Fruit fly (Drosophila melanogaster): ENCODE results near the gene CG11638.

Gene CG11638

dm6 chrX:1026511-1026910 lies at the start of gene CG11638, which contains the start of the genes CG32814 and CG3021 (continued):
- no peak for TF ChIP-seq CG2129 (GFP tag; IDR thresholded peaks at IDR 0.05; ENCODE audit: partially characterized antibody)
- TF ChIP-seq bsh (GFP tag; optimal IDR thresholded peaks at IDR 0.05) = peak in 1 of 2 experiments; percentile 36
- TF ChIP-seq Side (GFP tag; optimal IDR thresholded peaks at IDR 0.05) = no peak
- no peak for TF ChIP-seq ken (GFP tag; IDR thresholded peaks at IDR 0.05)
- peak; percentile 59 for TF ChIP-seq E2f2 (GFP tag; IDR thresholded peaks at IDR 0.05)
- TF ChIP-seq lab (GFP tag; optimal IDR thresholded peaks at IDR 0.05) = peak; percentile 39
- no peak for TF ChIP-seq CG1832 (GFP tag; optimal IDR thresholded peaks at IDR 0.05)
- peak; percentile 21 for TF ChIP-seq CG12391 (tag; optimal IDR thresholded peaks at IDR 0.05)
- no peak for TF ChIP-seq Ptx1 (GFP tag; IDR thresholded peaks at IDR 0.05)
- peak; percentile 52; the same call in 1 of the 2 replicates for TF ChIP-seq Bgb (GFP tag; IDR thresholded peaks at IDR 0.05; ENCODE audit: partially characterized antibody)
- no peak for TF ChIP-seq Doc2 (GFP tag; IDR thresholded peaks at IDR 0.05)
- TF ChIP-seq Hr3 (GFP tag; optimal IDR thresholded peaks at IDR 0.05) = no peak
- no peak for TF ChIP-seq NFAT (GFP tag; IDR thresholded peaks at IDR 0.05)
- no peak for TF ChIP-seq ro (GFP tag; IDR thresholded peaks at IDR 0.05)
- TF ChIP-seq pho (GFP tag; optimal IDR thresholded peaks at IDR 0.05) = no peak
- 0 out of 2 replicates have a peak, but pooled peaks have one; percentile 13 for TF ChIP-seq HLH3B (GFP tag; IDR thresholded peaks at IDR 0.05)
- TF ChIP-seq CG34422 (GFP tag; IDR thresholded peaks at IDR 0.05) = no peak; the same call in 2 of the 3 replicates
- no peak for TF ChIP-seq her (GFP tag; optimal IDR thresholded peaks at IDR 0.05)
- TF ChIP-seq klu (GFP tag; IDR thresholded peaks at IDR 0.05) = no peak
- TF ChIP-seq sqz (GFP tag; optimal IDR thresholded peaks at IDR 0.05) = peak; percentile 37
- TF ChIP-seq sima (GFP tag; optimal IDR thresholded peaks at IDR 0.05) = no peak
- TF ChIP-seq CG15514 (GFP tag; optimal IDR thresholded peaks at IDR 0.05) = peak; percentile 78
- TF ChIP-seq gfzf (GFP tag; optimal IDR thresholded peaks at IDR 0.05) = peak; percentile 73
- no peak for TF ChIP-seq hb (GFP tag; IDR thresholded peaks at IDR 0.05; ENCODE audit: partially characterized antibody)
- no peak for TF ChIP-seq p53 (GFP tag; optimal IDR thresholded peaks at IDR 0.05)
- no peak for TF ChIP-seq Xrp1 (GFP tag; IDR thresholded peaks at IDR 0.05)
- TF ChIP-seq sug (tag; optimal IDR thresholded peaks at IDR 0.05) = no peak
- TF ChIP-seq CG34224 (GFP tag; IDR thresholded peaks at IDR 0.05; ENCODE audit: partially characterized antibody) = peak; percentile 42; the same call in 2 of the 3 replicates
- no peak for TF ChIP-seq so (GFP tag; IDR thresholded peaks at IDR 0.05)
- TF ChIP-seq Fer3 (tag; optimal IDR thresholded peaks at IDR 0.05) = no peak
- no peak for TF ChIP-seq jumu (GFP tag; optimal IDR thresholded peaks at IDR 0.05)
- 0 out of 3 replicates have a peak, but pooled peaks have one; percentile 30 for TF ChIP-seq knrl (GFP tag; IDR thresholded peaks at IDR 0.05; ENCODE audit: partially characterized antibody)
- no peak for TF ChIP-seq CG10654 (GFP tag; optimal IDR thresholded peaks at IDR 0.05)
- TF ChIP-seq gro (GFP tag; optimal IDR thresholded peaks at IDR 0.05) = peak; percentile 17
- TF ChIP-seq vvl (GFP tag; IDR thresholded peaks at IDR 0.05) = peak; percentile 21; the same call in 1 of the 2 replicates
- peak; percentile 6 for TF ChIP-seq CG17385 (GFP tag; optimal IDR thresholded peaks at IDR 0.05)
- no peak for TF ChIP-seq CG7372 (GFP tag; IDR thresholded peaks at IDR 0.05)
- no peak for TF ChIP-seq tio (GFP tag; optimal IDR thresholded peaks at IDR 0.05)
- peak; percentile 74 for TF ChIP-seq pzg (GFP tag; optimal IDR thresholded peaks at IDR 0.05)
- no peak for TF ChIP-seq CG11504 (tag; optimal IDR thresholded peaks at IDR 0.05)
- no peak for TF ChIP-seq CG12104 (GFP tag; optimal IDR thresholded peaks at IDR 0.05)
- peak; percentile 23 for TF ChIP-seq CG17912 (GFP tag; optimal IDR thresholded peaks at IDR 0.05)
- no peak for TF ChIP-seq bigmax (GFP tag; optimal IDR thresholded peaks at IDR 0.05)
- TF ChIP-seq eyg (GFP tag; optimal IDR thresholded peaks at IDR 0.05) = no peak
- no peak for TF ChIP-seq Xbp1 (GFP tag; optimal IDR thresholded peaks at IDR 0.05)
- TF ChIP-seq jing (GFP tag; optimal IDR thresholded peaks at IDR 0.05) = no peak
- no peak for TF ChIP-seq CG8765 (GFP tag; IDR thresholded peaks at IDR 0.05)
- no peak for TF ChIP-seq Hey (tag; optimal IDR thresholded peaks at IDR 0.05)
- TF ChIP-seq CG13894 (tag; optimal IDR thresholded peaks at IDR 0.05) = no peak
- TF ChIP-seq NK7.1 (GFP tag; optimal IDR thresholded peaks at IDR 0.05) = no peak
- TF ChIP-seq CG8924 (tag; optimal IDR thresholded peaks at IDR 0.05) = no peak
